Worm (Caenorhabditis elegans) whole organism, late embryonic: ENCODE measurements around the gene nhr-242.

ENCODE experiments used
- K09A11.1 ChIP-seq: sonication (generic microtip); optimal IDR thresholded peaks from 2 replicates; lab custom pipeline; 2017; ENCODE audit warnings: antibody characterized with exemption, mild to moderate bottlenecking, missing genetic modification characterization, missing compliant biosample characterization; ENCODE audit not compliant: insufficient read depth
- ama-1 ChIP-seq: fragments of 150-350 bp; optimal IDR thresholded peaks from 2 replicates; lab custom pipeline; 2014
- ceh-30 ChIP-seq: fragments of 150-350 bp; optimal IDR thresholded peaks from 2 replicates; lab custom pipeline; 2014; ENCODE audit warnings: missing biosample characterization, missing genetic modification characterization
- ceh-31 ChIP-seq: sonication (generic microtip); optimal IDR thresholded peaks from 2 replicates; lab custom pipeline; 2016; ENCODE audit warnings: missing genetic modification characterization, missing compliant biosample characterization
- che-1 ChIP-seq: sonication (generic microtip); optimal IDR thresholded peaks from 2 replicates; lab custom pipeline; 2016; ENCODE audit warnings: mild to moderate bottlenecking, missing genetic modification characterization, missing compliant biosample characterization
- fkh-6 ChIP-seq: sonication (generic microtip); optimal IDR thresholded peaks from 2 replicates; lab custom pipeline; 2016; ENCODE audit warnings: missing genetic modification characterization, missing compliant biosample characterization
- pax-1 ChIP-seq: fragments of 150-350 bp; optimal IDR thresholded peaks from 2 replicates; lab custom pipeline; 2014; ENCODE audit warnings: missing biosample characterization, missing genetic modification characterization
- pha-4 ChIP-seq: fragments of 150-350 bp; optimal IDR thresholded peaks from 2 replicates; lab custom pipeline; 2018; ENCODE audit warnings: missing biosample characterization, missing genetic modification reagents, missing genetic modification characterization
- pqm-1 ChIP-seq: sonication (generic microtip); optimal IDR thresholded peaks from 2 replicates; lab custom pipeline; 2016; ENCODE audit warnings: missing genetic modification characterization, missing compliant biosample characterization
- rnt-1 ChIP-seq: sonication (generic microtip); optimal IDR thresholded peaks from 2 replicates; lab custom pipeline; 2016; ENCODE audit warnings: missing genetic modification characterization, missing compliant biosample characterization
- sox-4 ChIP-seq: sonication (generic microtip); optimal IDR thresholded peaks from 2 replicates; lab custom pipeline; 2017; ENCODE audit warnings: mild to moderate bottlenecking, missing genetic modification characterization, inconsistent platforms, missing compliant biosample characterization
- tbx-7 ChIP-seq: sonication (generic microtip); optimal IDR thresholded peaks from 2 replicates; lab custom pipeline; 2016; ENCODE audit warnings: missing genotype, missing genetic modification characterization, missing compliant biosample characterization
- unc-55 ChIP-seq: sonication (generic microtip); optimal IDR thresholded peaks from 2 replicates; lab custom pipeline; 2017; ENCODE audit warnings: missing biosample characterization, missing genetic modification reagents, missing genetic modification characterization

DNA sequence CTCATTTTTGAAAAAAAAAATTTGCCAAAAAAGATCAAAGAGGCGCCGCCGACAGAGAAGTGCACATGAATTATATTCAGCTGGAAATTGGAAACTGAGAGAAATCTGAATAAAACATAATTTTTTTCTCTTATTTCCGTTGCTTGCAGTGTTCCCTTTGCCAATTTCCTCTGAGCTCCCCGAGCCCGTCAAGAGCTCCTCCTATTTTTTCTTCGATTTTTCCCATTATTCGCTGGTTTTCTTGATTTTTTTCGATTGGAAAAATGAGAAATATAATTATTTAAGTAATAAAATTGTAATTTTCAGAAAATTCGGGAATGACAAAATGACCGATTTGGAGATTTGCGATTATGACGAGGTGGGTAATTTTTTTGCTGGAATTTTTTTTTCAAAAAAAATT lies 39.4 kb downstream of the nhr-242 start, which contains the start of gene sprr-3:
- TF ChIP-seq unc-55 (GFP tag; lab: Kevin White, UChicago) (no peak), ama-1 (lab: Kevin White, UChicago) (no peak), fkh-6 (no peak), pqm-1 (tag; lab: Kevin White, UChicago) (no peak), K09A11.1 (tag; lab: Kevin White, UChicago) (no peak), pha-4 (tag; lab: Kevin White, UChicago) (no peak), ceh-31 (tag; lab: Kevin White, UChicago) (no peak), ceh-30 (tag; lab: Kevin White, UChicago) (no peak), sox-4 (tag; lab: Kevin White, UChicago) (no peak), pax-1 (tag; lab: Kevin White, UChicago) (no peak), tbx-7 (tag; lab: Kevin White, UChicago) (no peak), che-1 (no peak), rnt-1 (tag; lab: Kevin White, UChicago) (no peak)
